Worm (Caenorhabditis elegans) whole organism, early embryonic: ENCODE results near the gene F23B12.7.

Experiments
- F13C5.2 ChIP-seq: sonication (generic microtip); optimal IDR thresholded peaks from 2 replicates; lab custom pipeline; 2017; ENCODE audit warnings: mild to moderate bottlenecking, missing genetic modification characterization, inconsistent platforms, missing compliant biosample characterization
- ceh-36 ChIP-seq: sonication (generic microtip); optimal IDR thresholded peaks from 2 replicates; lab custom pipeline; 2016; ENCODE audit warnings: missing genetic modification characterization, inconsistent platforms, missing compliant biosample characterization
- ets-7 ChIP-seq: sonication (generic microtip); optimal IDR thresholded peaks from 2 replicates; lab custom pipeline; 2016; ENCODE audit warnings: missing genotype, missing genetic modification characterization, missing compliant biosample characterization
- hmg-4 ChIP-seq: fragments of 200-800 bp; sonication (Bioruptor generic); optimal IDR thresholded peaks from 2 replicates; lab custom pipeline; 2018; ENCODE audit warnings: mild to moderate bottlenecking, missing genetic modification characterization, missing compliant biosample characterization
- hnd-1 ChIP-seq: sonication (generic microtip); optimal IDR thresholded peaks from 2 replicates; lab custom pipeline; 2016; ENCODE audit warnings: missing genetic modification characterization, missing compliant biosample characterization
- sea-1 ChIP-seq: fragments of 200-800 bp; sonication (Bioruptor generic); conservative IDR thresholded peaks from 2 replicates; pipeline ENCODE4 v1.3.6; 2022; ENCODE audit warnings: missing genetic modification characterization, missing compliant biosample characterization
- tra-4 ChIP-seq: sonication (generic microtip); optimal IDR thresholded peaks from 2 replicates; lab custom pipeline; 2017; ENCODE audit warnings: missing genetic modification characterization, missing compliant biosample characterization

DNA sequence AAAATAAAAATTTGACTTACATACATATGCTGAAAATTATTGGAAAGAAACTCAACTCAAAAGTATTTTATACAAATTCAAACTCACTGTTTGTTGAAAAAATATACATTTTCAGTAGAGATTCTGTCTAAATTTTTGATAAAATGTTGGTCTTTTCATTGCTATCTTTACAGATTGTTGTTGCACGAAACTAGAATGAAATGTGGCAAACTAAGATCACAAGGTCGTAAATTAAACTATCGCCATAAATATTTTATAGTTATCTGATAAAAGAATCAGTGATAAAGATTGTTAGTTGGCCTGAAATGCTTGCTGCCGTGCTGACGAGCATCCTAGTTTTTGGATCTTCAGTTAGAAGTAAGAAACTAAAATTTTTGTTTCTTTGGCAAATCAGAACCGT, 29.5 kb downstream of the F23B12.7 start, which contains the start of gene clec-55:
- TF ChIP-seq hnd-1 (tag; lab: Kevin White, UChicago) (no peak), sea-1 (GFP tag; lab: Robert Waterston, UW) (no peak), tra-4 (tag; lab: Kevin White, UChicago) (no peak), ets-7 (tag; lab: Kevin White, UChicago) (no peak), hmg-4 (GFP tag; lab: Kevin White, UChicago) (no peak), F13C5.2 (tag; lab: Kevin White, UChicago) (no peak), ceh-36 (tag; lab: Kevin White, UChicago) (no peak)
